Fruit fly (Drosophila melanogaster) whole organism, embryonic: ENCODE data around the gene sad.

Source experiments
- Atf-2 ChIP-seq: fragments of 200-800 bp; sonication (Bioruptor generic); optimal IDR thresholded peaks from 2 replicates; lab custom pipeline; 2016; ENCODE audit warnings: missing biosample characterization, missing genetic modification characterization
- B-H1 ChIP-seq: fragments of 200-800 bp; sonication (Bioruptor generic); IDR thresholded peaks from 3 replicates; pipeline ENCODE4 v1.3.6; 2022; ENCODE audit warnings: missing biosample characterization, missing genetic modification characterization
- CG10543 ChIP-seq: fragments of 200-800 bp; sonication (Bioruptor generic); optimal IDR thresholded peaks from 3 replicates; lab custom pipeline; 2017; ENCODE audit warnings: missing biosample characterization, mild to moderate bottlenecking, missing genetic modification characterization, moderate library complexity
- CG10979 ChIP-seq: fragments of 200-800 bp; sonication (Bioruptor generic); optimal IDR thresholded peaks from 2 replicates; lab custom pipeline; 2018; ENCODE audit warnings: missing biosample characterization, mild to moderate bottlenecking, missing genetic modification characterization, moderate library complexity
- CG12219 ChIP-seq: fragments of 200-800 bp; sonication (Bioruptor generic); optimal IDR thresholded peaks from 3 replicates; lab custom pipeline; 2018; ENCODE audit warnings: missing biosample characterization, mild to moderate bottlenecking, missing genetic modification characterization
- CG1233 ChIP-seq: fragments of 200-800 bp; sonication (Bioruptor generic); optimal IDR thresholded peaks from 4 replicates; lab custom pipeline; 2018; ENCODE audit warnings: missing biosample characterization, mild to moderate bottlenecking, missing genetic modification characterization
- CG13123 ChIP-seq: fragments of 200-800 bp; sonication (Bioruptor generic); optimal IDR thresholded peaks from 2 replicates; lab custom pipeline; 2016; ENCODE audit warnings: missing biosample characterization, missing genetic modification characterization
- CG13424 ChIP-seq: fragments of 200-800 bp; sonication (Bioruptor generic); optimal IDR thresholded peaks from 2 replicates; lab custom pipeline; 2019; ENCODE audit warnings: missing biosample characterization, mild to moderate bottlenecking, missing genetic modification characterization, moderate library complexity
- CG14860 ChIP-seq: fragments of 200-800 bp; sonication (Bioruptor generic); IDR thresholded peaks from 3 replicates; pipeline ENCODE4 v1.3.6; 2022; ENCODE audit warnings: missing biosample characterization, missing genetic modification characterization; ENCODE audit not compliant: partially characterized antibody
- CG16779 ChIP-seq: fragments of 200-800 bp; sonication (Bioruptor generic); IDR thresholded peaks from 2 replicates; pipeline ENCODE4 v1.3.6; 2022; ENCODE audit warnings: missing biosample characterization, missing genetic modification characterization
- CG17359 ChIP-seq: fragments of 200-800 bp; sonication (Bioruptor generic); optimal IDR thresholded peaks from 3 replicates; lab custom pipeline; 2018; ENCODE audit warnings: missing biosample characterization, mild to moderate bottlenecking, missing genetic modification characterization, moderate library complexity
- CG17385 ChIP-seq: fragments of 200-800 bp; sonication (Bioruptor generic); optimal IDR thresholded peaks from 3 replicates; lab custom pipeline; 2018; ENCODE audit warnings: missing biosample characterization, mild to moderate bottlenecking, missing genetic modification characterization
- CG2712 ChIP-seq: fragments of 200-800 bp; optimal IDR thresholded peaks from 3 replicates; lab custom pipeline; 2019; ENCODE audit warnings: missing biosample characterization, mild to moderate bottlenecking, missing genetic modification characterization, moderate library complexity
- CG33557 ChIP-seq: fragments of 200-800 bp; sonication (Bioruptor generic); optimal IDR thresholded peaks from 2 replicates; lab custom pipeline; 2019; ENCODE audit warnings: missing biosample characterization, mild to moderate bottlenecking, missing genetic modification characterization, moderate library complexity
- CG4707 ChIP-seq: fragments of 200-800 bp; sonication (Bioruptor generic); optimal IDR thresholded peaks from 2 replicates; lab custom pipeline; 2018; ENCODE audit warnings: missing biosample characterization, mild to moderate bottlenecking, missing genetic modification characterization, moderate library complexity
- CG4820 ChIP-seq: fragments of 200-800 bp; sonication (Bioruptor generic); optimal IDR thresholded peaks from 3 replicates; lab custom pipeline; 2016; ENCODE audit warnings: missing biosample characterization, missing genetic modification characterization
- CG6272 ChIP-seq: fragments of 200-800 bp; sonication (Bioruptor generic); IDR thresholded peaks from 2 replicates; pipeline ENCODE4 v1.3.6; 2022; ENCODE audit warnings: missing biosample characterization, missing genetic modification characterization
- CG8359 ChIP-seq: fragments of 200-800 bp; sonication (Bioruptor generic); optimal IDR thresholded peaks from 2 replicates; lab custom pipeline; 2017; ENCODE audit warnings: missing biosample characterization, mild to moderate bottlenecking, missing genetic modification characterization, borderline replicate concordance
- CG8944 ChIP-seq: fragments of 200-800 bp; sonication (Bioruptor generic); optimal IDR thresholded peaks from 3 replicates; lab custom pipeline; 2016; ENCODE audit warnings: missing biosample characterization, missing genetic modification characterization
- CG9727 ChIP-seq: fragments of 200-800 bp; sonication (Bioruptor generic); optimal IDR thresholded peaks from 3 replicates; lab custom pipeline; 2017; ENCODE audit warnings: missing biosample characterization, mild to moderate bottlenecking, missing genetic modification characterization
- Dp ChIP-seq: fragments of 200-800 bp; sonication (Bioruptor generic); optimal IDR thresholded peaks from 2 replicates; lab custom pipeline; 2018; ENCODE audit warnings: missing biosample characterization, mild to moderate bottlenecking, missing genetic modification characterization, moderate library complexity
- E2f1 ChIP-seq: fragments of 200-800 bp; sonication (Bioruptor generic); IDR thresholded peaks from 2 replicates; pipeline ENCODE4 v1.3.6; 2022; ENCODE audit warnings: missing biosample characterization, missing genetic modification characterization
- Fer1 ChIP-seq: fragments of 200-800 bp; sonication (Bioruptor generic); optimal IDR thresholded peaks from 2 replicates; lab custom pipeline; 2017; ENCODE audit warnings: missing biosample characterization, mild to moderate bottlenecking, missing genetic modification characterization
- H15 ChIP-seq: fragments of 200-800 bp; sonication (Bioruptor generic); IDR thresholded peaks from 3 replicates; pipeline ENCODE4 v1.3.6; 2022; ENCODE audit warnings: missing biosample characterization, missing genetic modification characterization
- HLH3B ChIP-seq: fragments of 200-800 bp; sonication (Bioruptor generic); IDR thresholded peaks from 2 replicates; pipeline ENCODE4 v1.3.6; 2022; ENCODE audit warnings: missing biosample characterization, missing genetic modification characterization
- NFAT ChIP-seq: fragments of 200-800 bp; sonication (Bioruptor generic); IDR thresholded peaks from 2 replicates; pipeline ENCODE4 v1.3.6; 2022; ENCODE audit warnings: missing biosample characterization, missing genetic modification characterization
- Ravus ChIP-seq: fragments of 200-800 bp; sonication (Bioruptor generic); IDR thresholded peaks from 2 replicates; pipeline ENCODE4 v1.3.6; 2022; ENCODE audit warnings: missing biosample characterization, missing genetic modification characterization
- al ChIP-seq: fragments of 200-800 bp; sonication (Bioruptor generic); IDR thresholded peaks from 2 replicates; pipeline ENCODE4 v1.3.6; 2022; ENCODE audit warnings: missing biosample characterization, missing genetic modification characterization
- az2 ChIP-seq: fragments of 200-800 bp; sonication (Bioruptor generic); optimal IDR thresholded peaks from 3 replicates; lab custom pipeline; 2016; ENCODE audit warnings: missing biosample characterization, missing genetic modification characterization
- bowl ChIP-seq: fragments of 200-800 bp; sonication (Bioruptor generic); IDR thresholded peaks from 2 replicates; pipeline ENCODE4 v1.3.6; 2022; ENCODE audit warnings: missing biosample characterization, missing genetic modification characterization
- cas ChIP-seq: fragments of 200-800 bp; sonication (Bioruptor generic); IDR thresholded peaks from 2 replicates; pipeline ENCODE4 v1.3.6; 2022; ENCODE audit warnings: missing biosample characterization, missing genetic modification characterization
- cg ChIP-seq: fragments of 200-800 bp; sonication (Bioruptor generic); optimal IDR thresholded peaks from 3 replicates; lab custom pipeline; 2019; ENCODE audit warnings: missing biosample characterization, mild to moderate bottlenecking, missing genetic modification characterization, moderate library complexity
- ci ChIP-seq: fragments of 200-800 bp; sonication (Bioruptor generic); IDR thresholded peaks from 3 replicates; pipeline ENCODE4 v1.3.6; 2022; ENCODE audit warnings: missing biosample characterization, missing genetic modification characterization
- crc ChIP-seq: fragments of 200-800 bp; sonication (Bioruptor generic); optimal IDR thresholded peaks from 2 replicates; lab custom pipeline; 2016; ENCODE audit warnings: missing biosample characterization, missing genetic modification characterization
- dm ChIP-seq: fragments of 200-800 bp; sonication (Bioruptor generic); optimal IDR thresholded peaks from 3 replicates; lab custom pipeline; 2016; ENCODE audit warnings: missing biosample characterization, missing genetic modification characterization
- dysf ChIP-seq: fragments of 200-800 bp; sonication (Bioruptor generic); IDR thresholded peaks from 3 replicates; pipeline ENCODE4 v1.3.6; 2022; ENCODE audit warnings: missing biosample characterization, missing genetic modification characterization
- fd3F ChIP-seq: fragments of 200-800 bp; sonication (Bioruptor generic); optimal IDR thresholded peaks from 2 replicates; lab custom pipeline; 2018; ENCODE audit warnings: missing biosample characterization, mild to moderate bottlenecking, missing genetic modification characterization, moderate library complexity
- fd96Cb ChIP-seq: fragments of 200-800 bp; sonication (Bioruptor generic); optimal IDR thresholded peaks from 2 replicates; lab custom pipeline; 2018; ENCODE audit warnings: missing biosample characterization, mild to moderate bottlenecking, missing genetic modification characterization, moderate library complexity
- kni ChIP-seq: fragments of 200-800 bp; sonication (Bioruptor generic); optimal IDR thresholded peaks from 3 replicates; lab custom pipeline; 2017; ENCODE audit warnings: mild to moderate bottlenecking, missing biosample characterization, missing genetic modification reagents, missing genetic modification characterization
- knrl ChIP-seq: fragments of 200-800 bp; sonication (Bioruptor generic); IDR thresholded peaks from 3 replicates; pipeline ENCODE4 v1.3.6; 2022; ENCODE audit warnings: missing biosample characterization, missing genetic modification characterization; ENCODE audit not compliant: partially characterized antibody
- mam ChIP-seq: fragments of 200-800 bp; sonication (Bioruptor generic); optimal IDR thresholded peaks from 3 replicates; lab custom pipeline; 2016; ENCODE audit warnings: missing biosample characterization, missing genetic modification characterization
- pum ChIP-seq: fragments of 200-800 bp; sonication (Bioruptor generic); optimal IDR thresholded peaks from 2 replicates; lab custom pipeline; 2016; ENCODE audit warnings: missing biosample characterization, missing genetic modification characterization
- ro ChIP-seq: fragments of 200-800 bp; sonication (Bioruptor generic); IDR thresholded peaks from 2 replicates; pipeline ENCODE4 v1.3.6; 2022; ENCODE audit warnings: missing biosample characterization, missing genetic modification characterization
- sc ChIP-seq, 3 experiments: fragments of >200 bp in 2 of 3; fragments of 200-800 bp in 1 of 3; sonication (Bioruptor generic) in 1 of 3; optimal IDR thresholded peaks; 2 replicates in 2 of 3; 3 replicates in 1 of 3; lab custom pipeline; 2017; ENCODE audit warnings: mild to moderate bottlenecking in 1 of 3, missing biosample characterization in 1 of 3, missing genetic modification characterization in 1 of 3, missing genetic modification reagents in 1 of 3
- slou ChIP-seq: fragments of 200-800 bp; sonication (Bioruptor generic); optimal IDR thresholded peaks from 3 replicates; lab custom pipeline; 2016; ENCODE audit warnings: missing biosample characterization, missing genetic modification characterization
- stwl ChIP-seq: fragments of 200-800 bp; sonication (Bioruptor generic); optimal IDR thresholded peaks from 3 replicates; lab custom pipeline; 2018; ENCODE audit warnings: missing biosample characterization, mild to moderate bottlenecking, missing genetic modification characterization, moderate library complexity
- tio ChIP-seq: fragments of 200-800 bp; sonication (Bioruptor generic); optimal IDR thresholded peaks from 2 replicates; lab custom pipeline; 2017; ENCODE audit warnings: missing biosample characterization, missing genetic modification characterization, inconsistent platforms

sad gene

DNA sequence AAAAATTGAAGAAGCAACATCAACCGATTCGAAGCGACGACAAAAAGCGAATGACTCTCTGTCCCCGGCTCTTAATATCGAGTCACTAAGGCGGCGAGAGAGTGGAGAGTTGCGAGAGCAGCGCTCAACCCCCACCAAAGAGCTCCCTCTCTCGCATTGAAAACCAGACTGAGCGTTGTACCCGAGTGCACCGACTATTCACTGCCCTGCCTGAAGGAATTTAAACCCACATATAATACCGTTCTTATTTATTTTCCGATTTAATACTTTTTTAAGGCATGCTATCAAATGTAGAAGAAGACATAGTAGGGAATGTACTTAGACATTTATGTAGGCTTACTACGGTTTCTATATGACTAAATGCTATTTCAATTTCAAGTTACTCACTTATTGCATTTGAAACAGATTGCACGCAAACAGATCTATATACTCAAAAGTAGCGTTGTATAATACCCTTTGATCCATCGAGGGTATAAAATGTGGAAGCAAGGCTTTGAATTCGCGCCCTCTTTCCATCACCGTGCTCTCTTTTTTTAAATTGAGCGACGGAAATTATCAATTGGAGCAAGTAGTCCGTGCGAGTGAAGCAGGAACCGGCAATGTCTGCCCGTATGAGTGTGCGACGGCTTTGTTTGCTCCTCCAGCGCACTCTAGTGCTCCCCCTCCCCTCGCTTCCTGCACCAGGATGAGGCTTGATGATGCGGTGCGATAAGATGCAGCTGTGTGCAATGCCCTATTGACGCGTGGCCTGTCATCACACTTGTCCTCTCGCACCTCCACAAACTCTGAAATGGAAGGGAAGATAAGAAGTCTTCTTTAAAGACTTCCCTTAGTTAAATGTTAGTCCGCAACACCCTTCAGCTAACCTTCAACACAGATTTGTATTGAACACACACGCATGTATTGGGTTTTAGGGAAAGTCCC, 10.3 kb downstream of the sad start, which contains the start of gene mthl5 (continued):
- TF ChIP-seq sc (optimal IDR thresholded peaks at IDR 0.05; lab: Kevin White, UChicago) (no peak), sc (GFP tag; optimal IDR thresholded peaks at IDR 0.05; lab: Kevin White, UChicago) (peak; percentile 52), bowl (no peak; the same call in 1 of the 2 replicates), E2f1 (peak; percentile 68), slou (GFP tag; lab: Kevin White, UChicago) (peak; percentile 61), NFAT (GFP tag; lab: Robert Waterston, UW) (peak; percentile 59), knrl (GFP tag; lab: Robert Waterston, UW) (no peak), CG13123 (GFP tag; lab: Kevin White, UChicago) (no peak), CG9727 (peak; percentile 88), B-H1 (peak; percentile 41; the same call in 2 of the 3 replicates), dysf (GFP tag; lab: Robert Waterston, UW) (peak; percentile 78), crc (GFP tag; lab: Kevin White, UChicago) (peak; percentile 76), CG12219 (GFP tag; lab: Kevin White, UChicago) (peak; percentile 75), CG17385 (GFP tag; lab: Kevin White, UChicago) (peak; percentile 67), CG33557 (GFP tag; lab: Kevin White, UChicago) (peak; percentile 81), CG6272 (GFP tag; lab: Robert Waterston, UW) (peak; percentile 59), tio (GFP tag; lab: Kevin White, UChicago) (peak; percentile 77), stwl (tag; lab: Kevin White, UChicago) (peak; percentile 13), CG4707 (GFP tag; lab: Kevin White, UChicago) (peak; percentile 55), ro (GFP tag; lab: Robert Waterston, UW) (peak; percentile 43; the same call in 1 of the 2 replicates), CG4820 (peak; percentile 80), cg (peak; percentile 9), mam (GFP tag; lab: Kevin White, UChicago) (peak; percentile 77)
- TF ChIP-seq, all 482 proteins: peak for 357

DNA sequence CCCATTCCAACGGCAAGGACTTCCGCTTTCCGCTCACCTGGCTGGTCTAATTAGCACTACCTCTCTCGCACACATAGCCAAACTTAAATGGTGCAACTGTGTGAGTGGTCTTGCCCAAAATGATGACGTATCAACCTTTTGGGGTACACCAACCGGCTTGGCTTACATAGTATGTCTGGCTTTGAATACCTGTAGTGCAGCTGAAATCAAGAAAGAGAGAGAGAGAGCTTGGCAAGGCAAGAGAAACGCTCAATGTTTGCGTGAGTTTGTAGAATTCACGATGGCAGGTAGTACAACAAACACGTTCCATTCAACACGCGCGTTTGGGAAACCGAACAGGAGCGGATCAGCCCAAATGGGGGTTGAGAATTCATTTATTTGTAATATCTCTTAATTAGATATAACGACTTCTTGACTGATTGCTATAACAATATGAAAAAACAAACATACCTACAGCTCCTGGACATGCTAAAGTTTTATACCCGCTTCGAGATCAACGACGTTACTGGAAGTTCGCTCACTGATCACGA, 11.1 kb downstream of the sad start:
- TF ChIP-seq fd96Cb (tag; lab: Kevin White, UChicago) (no peak), CG16779 (GFP tag; lab: Robert Waterston, UW) (no peak), kni (GFP tag; lab: Kevin White, UChicago) (peak; percentile 88), CG2712 (tag; lab: Kevin White, UChicago) (no peak), CG1233 (peak; percentile 14), fd3F (GFP tag; lab: Kevin White, UChicago) (no peak), CG10543 (GFP tag; lab: Kevin White, UChicago) (no peak), Ravus (no peak), Atf-2 (GFP tag; lab: Kevin White, UChicago) (no peak), H15 (no peak), dm (GFP tag; lab: Kevin White, UChicago) (peak; percentile 41), CG14860 (no peak), ci (GFP tag; lab: Robert Waterston, UW) (peak; percentile 17; the same call in 2 of the 3 replicates), CG8359 (GFP tag; lab: Kevin White, UChicago) (no peak), CG8944 (no peak), Dp (GFP tag; lab: Kevin White, UChicago) (no peak), cg (peak; percentile 81), HLH3B (GFP tag; lab: Robert Waterston, UW) (no peak), CG10979 (peak; percentile 36), cas (GFP tag; lab: Robert Waterston, UW) (0 out of 2 replicates have a peak, but pooled peaks have one; percentile 16), pum (GFP tag; lab: Kevin White, UChicago) (peak; percentile 12), CG17359 (no peak), CG17385 (GFP tag; lab: Kevin White, UChicago) (no peak), Fer1 (GFP tag; lab: Kevin White, UChicago) (no peak), al (GFP tag; lab: Robert Waterston, UW) (0 out of 2 replicates have a peak, but pooled peaks have one; percentile 24), az2 (GFP tag; lab: Kevin White, UChicago) (peak; percentile 24), CG13424 (no peak)
